Worm (Caenorhabditis elegans): ENCODE data around the gene pigt-1.

pigt-1 gene

DNA sequence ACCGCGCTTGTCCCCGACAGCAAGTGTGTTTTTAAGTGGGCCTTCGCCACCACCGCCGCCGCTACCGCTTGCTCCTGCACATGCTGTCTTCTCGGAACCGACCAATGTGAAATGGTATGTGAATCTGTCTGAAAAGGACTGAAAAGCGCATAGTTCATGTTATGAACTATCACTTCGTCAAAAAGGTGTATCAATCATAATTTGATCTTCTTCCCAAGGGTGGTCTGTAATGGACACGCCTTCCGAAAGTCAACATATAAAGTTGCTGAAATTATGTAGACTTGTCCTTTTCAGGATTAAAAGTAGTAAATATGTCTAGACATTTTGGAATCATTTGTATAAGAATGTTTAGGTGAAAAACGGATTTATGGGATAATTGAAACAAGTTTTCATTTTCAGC lies 16.5 kb downstream of the pigt-1 start, which contains the start of gene zip-9:
TSS of gene zip-9 (plus strand) at position 301 of the 400 bp plus-strand sequence.
- TF ChIP-seq efl-1 (optimal IDR thresholded peaks at IDR 0.05) (no peak), efl-1 (GFP tag; optimal IDR thresholded peaks at IDR 0.05 in 1 of 2) (peak in 1 of 2 experiments; percentile 20), xbp-1 (tag; optimal IDR thresholded peaks at IDR 0.05) (no peak)

DNA sequence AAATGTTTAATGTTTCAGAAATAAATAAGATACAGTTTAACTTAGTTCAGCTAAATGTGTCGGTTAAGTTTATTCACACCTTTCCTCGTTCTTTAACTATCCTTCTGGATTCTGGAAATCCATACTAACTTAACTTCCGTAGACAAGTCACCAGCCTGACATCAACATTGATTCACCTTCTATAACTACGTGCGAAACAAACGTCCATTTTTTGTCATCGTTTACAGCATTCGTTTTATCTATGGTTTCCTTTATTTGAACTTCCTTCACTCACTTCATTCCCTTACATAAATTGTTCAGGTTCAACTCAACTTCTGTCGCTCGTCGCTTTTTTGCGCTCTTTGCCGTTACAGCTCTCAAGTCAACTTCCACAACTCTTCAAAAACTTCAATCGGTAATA lies 17.5 kb downstream of the pigt-1 start, which contains the start of gene F17C11.26:
TSS of gene F17C11.26 (plus strand) at position 301 of the 400 bp plus-strand sequence.
- TF ChIP-seq lir-3 (tag; optimal IDR thresholded peaks at IDR 0.05; ENCODE audit: poor library complexity) (no peak), zag-1 (tag; optimal IDR thresholded peaks at IDR 0.05) (no peak), nhr-47 (tag; optimal IDR thresholded peaks at IDR 0.05) (no peak), swsn-7 (tag; optimal IDR thresholded peaks at IDR 0.05) (no peak), zip-4 (GFP tag; optimal IDR thresholded peaks at IDR 0.05) (no peak), C34B4.2 (tag; optimal IDR thresholded peaks at IDR 0.05) (no peak), snu-23 (GFP tag; optimal IDR thresholded peaks at IDR 0.05) (no peak), egl-13 (tag; optimal IDR thresholded peaks at IDR 0.05) (no peak), efl-3 (GFP tag; optimal IDR thresholded peaks at IDR 0.05) (no peak), hlh-4 (tag; optimal IDR thresholded peaks at IDR 0.05) (no peak), fos-1 (tag; optimal IDR thresholded peaks at IDR 0.05) (no peak), nhr-20 (tag; optimal IDR thresholded peaks at IDR 0.05) (no peak), ceh-63 (GFP tag; optimal IDR thresholded peaks at IDR 0.05) (no peak)

DNA sequence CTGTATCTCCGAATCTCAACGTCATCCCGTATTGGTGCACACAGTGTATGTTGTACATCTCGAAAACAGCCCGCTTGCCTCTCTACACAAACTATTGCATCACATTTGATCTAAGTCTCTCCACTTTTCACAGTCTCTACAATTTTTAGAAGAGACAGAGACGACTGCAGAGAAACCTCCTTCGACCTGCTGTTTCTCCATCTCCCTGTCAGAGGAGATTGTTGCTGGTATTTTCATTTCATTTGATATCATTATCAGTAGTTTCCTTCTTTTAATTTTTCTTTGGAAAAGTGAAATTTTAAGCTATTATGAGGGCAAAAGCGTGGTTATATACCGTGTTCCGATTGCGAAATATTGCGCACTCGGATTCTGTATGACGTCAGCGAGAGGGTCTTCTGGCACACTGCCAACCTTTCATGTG lies 18.0 kb downstream of the pigt-1 start:
- TF ChIP-seq nhr-90 (tag; optimal IDR thresholded peaks at IDR 0.05; ENCODE audit: poor library complexity) (peak; percentile 50), egl-13 (tag; optimal IDR thresholded peaks at IDR 0.05) (no peak), mef-2 (tag; optimal IDR thresholded peaks at IDR 0.05) (no peak), fkh-10 (GFP tag; optimal IDR thresholded peaks at IDR 0.05) (peak; percentile 18), C34B4.2 (tag; optimal IDR thresholded peaks at IDR 0.05) (no peak), C04F5.9 (tag; optimal IDR thresholded peaks at IDR 0.05) (no peak), zag-1 (tag; optimal IDR thresholded peaks at IDR 0.05) (no peak), unc-62 (GFP tag; optimal IDR thresholded peaks at IDR 0.05) (no peak), irx-1 (tag; optimal IDR thresholded peaks at IDR 0.05) (no peak), ces-1 (GFP tag; optimal IDR thresholded peaks at IDR 0.05) (no peak), nhr-20 (tag; optimal IDR thresholded peaks at IDR 0.05) (peak; percentile 73), nhr-76 (tag; optimal IDR thresholded peaks at IDR 0.05) (no peak), hpl-2 (GFP tag; optimal IDR thresholded peaks at IDR 0.05) (peak; percentile 64), hlh-17 (GFP tag; optimal IDR thresholded peaks at IDR 0.05; ENCODE audit: borderline replicate concordance) (no peak), lsy-2 (tag; optimal IDR thresholded peaks at IDR 0.05) (peak; percentile 53 to 70), tbx-2 (tag; optimal IDR thresholded peaks at IDR 0.05) (peak; percentile 24), C16A3.4 (tag; optimal IDR thresholded peaks at IDR 0.05) (peak; percentile 62), ceh-82 (tag; optimal IDR thresholded peaks at IDR 0.05) (peak in 2 of 3 experiments; percentile 13 to 58), aha-1 (tag; optimal IDR thresholded peaks at IDR 0.05) (no peak), mab-9 (GFP tag; IDR thresholded peaks at IDR 0.05) (no peak), sup-37 (GFP tag; optimal IDR thresholded peaks at IDR 0.05) (no peak), unc-86 (tag; optimal IDR thresholded peaks at IDR 0.05) (no peak), lin-15B (tag; optimal IDR thresholded peaks at IDR 0.05) (no peak), sptf-1 (tag; optimal IDR thresholded peaks at IDR 0.05) (no peak), blmp-1 (tag; optimal IDR thresholded peaks at IDR 0.05) (peak; percentile 93), pax-3 (tag; optimal IDR thresholded peaks at IDR 0.05) (no peak), ets-5 (GFP tag; IDR thresholded peaks at IDR 0.05) (no peak), ztf-4 (tag; optimal IDR thresholded peaks at IDR 0.05) (peak; percentile 16), lir-3 (tag; optimal IDR thresholded peaks at IDR 0.05; ENCODE audit: poor library complexity) (no peak), pqm-1 (tag; optimal IDR thresholded peaks at IDR 0.05) (peak; percentile 16), F16B12.6 (tag; optimal IDR thresholded peaks at IDR 0.05) (no peak), isw-1 (GFP tag; IDR thresholded peaks at IDR 0.05) (no peak), elt-3 (tag; optimal IDR thresholded peaks at IDR 0.05) (peak in 3 of 6 experiments; percentile 19 to 83 (median 61)), zip-4 (GFP tag; optimal IDR thresholded peaks at IDR 0.05) (peak; percentile 71), ceh-63 (GFP tag; optimal IDR thresholded peaks at IDR 0.05) (no peak), dsc-1 (tag; optimal IDR thresholded peaks at IDR 0.05) (peak; percentile 11), alr-1 (tag; optimal IDR thresholded peaks at IDR 0.05; ENCODE audit: borderline replicate concordance) (no peak), lin-35 (GFP tag; optimal IDR thresholded peaks at IDR 0.05) (peak; percentile 43 to 61), nhr-19 (GFP tag; conservative IDR thresholded peaks at IDR 0.05) (peak; percentile 66), unc-30 (tag; optimal IDR thresholded peaks at IDR 0.05) (no peak)

Data from whole organism, L1 larva.